Worm (Caenorhabditis elegans): ENCODE results near the gene cap-2.
A peak's percentile ranks its signal among the peaks of the same experiment; 100 is the strongest.

Gene cap-2

ce11 chrII:10851110-10851509 lies 17.9 kb upstream of the cap-2 start (continued):
- TF ChIP-seq F52B5.7 (tag; optimal IDR thresholded peaks at IDR 0.05): no peak
- TF ChIP-seq rcor-1 (GFP tag; IDR thresholded peaks at IDR 0.05): peak; percentile 54
- no peak for TF ChIP-seq Y53F4B.3 (GFP tag; IDR thresholded peaks at IDR 0.05)
- no peak for TF ChIP-seq egrh-3 (GFP tag; IDR thresholded peaks at IDR 0.05)
- TF ChIP-seq B0035.1 (tag; optimal IDR thresholded peaks at IDR 0.05): no peak
- TF ChIP-seq efl-1 (GFP tag; optimal IDR thresholded peaks at IDR 0.05): no peak
- 0 out of 2 replicates have a peak, but pooled peaks have one; percentile 51 for TF ChIP-seq K11D2.4 (GFP tag; IDR thresholded peaks at IDR 0.05)
- peak; percentile 55 for TF ChIP-seq madf-10 (tag; optimal IDR thresholded peaks at IDR 0.05)
- TF ChIP-seq Y95B8A.8 (GFP tag; IDR thresholded peaks at IDR 0.05): no peak
- peak; percentile 98 for TF ChIP-seq unc-62 (GFP tag; optimal IDR thresholded peaks at IDR 0.05)
- no peak for TF ChIP-seq snpc-1.3 (tag; optimal IDR thresholded peaks at IDR 0.05; ENCODE audit: insufficient read depth)
- peak; percentile 72 for TF ChIP-seq repo-1 (tag; optimal IDR thresholded peaks at IDR 0.05)
- TF ChIP-seq tbx-9 (tag; optimal IDR thresholded peaks at IDR 0.05; ENCODE audit: borderline replicate concordance): no peak
- peak; percentile 74 for TF ChIP-seq egl-44 (GFP tag; IDR thresholded peaks at IDR 0.05)
- peak; percentile 85 for TF ChIP-seq chd-7 (tag; optimal IDR thresholded peaks at IDR 0.05)
- no peak for TF ChIP-seq fkh-3 (tag; optimal IDR thresholded peaks at IDR 0.05)
- peak; percentile 87 for TF ChIP-seq ztf-26 (tag; optimal IDR thresholded peaks at IDR 0.05)
- TF ChIP-seq lsl-1 (GFP tag; optimal IDR thresholded peaks at IDR 0.05): no peak
- TF ChIP-seq snpc-1.1 (tag; optimal IDR thresholded peaks at IDR 0.05; ENCODE audit: insufficient read depth): no peak
- no peak for TF ChIP-seq ccch-3 (GFP tag; optimal IDR thresholded peaks at IDR 0.05)
- TF ChIP-seq hrde-1 (tag; optimal IDR thresholded peaks at IDR 0.05; ENCODE audit: borderline replicate concordance): no peak
- TF ChIP-seq ceh-79 (tag; optimal IDR thresholded peaks at IDR 0.05): no peak
- no peak for TF ChIP-seq mxl-1 (tag; optimal IDR thresholded peaks at IDR 0.05)
- TF ChIP-seq Y56A3A.18 (GFP tag; IDR thresholded peaks at IDR 0.05): peak; percentile 53; the same call in 1 of the 2 replicates
- TF ChIP-seq ama-1 (optimal IDR thresholded peaks at IDR 0.05): no peak
- TF ChIP-seq ama-1 (GFP tag; optimal IDR thresholded peaks at IDR 0.05): no peak
- no peak for TF ChIP-seq F57A8.1 (GFP tag; optimal IDR thresholded peaks at IDR 0.05)
- TF ChIP-seq ceh-27 (GFP tag; optimal IDR thresholded peaks at IDR 0.05): peak; percentile 57
- TF ChIP-seq unc-130 (GFP tag; optimal IDR thresholded peaks at IDR 0.05): no peak
- no peak for TF ChIP-seq hmg-20 (GFP tag; IDR thresholded peaks at IDR 0.05)
- no peak for TF ChIP-seq lin-26 (GFP tag; IDR thresholded peaks at IDR 0.05)
- peak; percentile 60 for TF ChIP-seq somi-1 (GFP tag; optimal IDR thresholded peaks at IDR 0.05)
- TF ChIP-seq akir-1 (GFP tag; optimal IDR thresholded peaks at IDR 0.05): no peak
- TF ChIP-seq F37B4.10 (GFP tag; IDR thresholded peaks at IDR 0.05): no peak
- peak; percentile 95 to 96 for TF ChIP-seq let-607 (tag; optimal IDR thresholded peaks at IDR 0.05)
- no peak for TF ChIP-seq mes-4 (tag; optimal IDR thresholded peaks at IDR 0.05)
- peak; percentile 77 for TF ChIP-seq K12H6.12 (tag; optimal IDR thresholded peaks at IDR 0.05)
- peak; percentile 54 for TF ChIP-seq gei-17 (GFP tag; optimal IDR thresholded peaks at IDR 0.05)
- no peak for TF ChIP-seq C17E4.6 (GFP tag; IDR thresholded peaks at IDR 0.05)
- TF ChIP-seq B0261.1 (tag; optimal IDR thresholded peaks at IDR 0.05): no peak
- no peak for TF ChIP-seq ztf-28 (GFP tag; IDR thresholded peaks at IDR 0.05)
- TF ChIP-seq Y67H2A.10 (GFP tag; conservative IDR thresholded peaks at IDR 0.05): no peak
- peak; percentile 48 for TF ChIP-seq athp-1 (tag; optimal IDR thresholded peaks at IDR 0.05)
- peak; percentile 78; the same call in 1 of the 2 replicates for TF ChIP-seq Y53G8AR.9 (GFP tag; conservative IDR thresholded peaks at IDR 0.05)
- TF ChIP-seq nhr-90 (tag; optimal IDR thresholded peaks at IDR 0.05): peak; percentile 87
- TF ChIP-seq T07F8.4 (tag; optimal IDR thresholded peaks at IDR 0.05): no peak
- no peak for TF ChIP-seq F39B2.1 (GFP tag; IDR thresholded peaks at IDR 0.05)
- TF ChIP-seq sdz-38 (tag; optimal IDR thresholded peaks at IDR 0.05): no peak
- no peak for TF ChIP-seq zim-3 (tag; optimal IDR thresholded peaks at IDR 0.05)
- TF ChIP-seq nfyb-1 (GFP tag; IDR thresholded peaks at IDR 0.05): peak; percentile 85

Measured in whole organism, young adult.